Worm (Caenorhabditis elegans) whole organism, L3 larva: ENCODE data around the gene sra-38.

ENCODE experiments used
- R02D3.7 ChIP-seq: fragments of 150-350 bp; optimal IDR thresholded peaks from 2 replicates; lab custom pipeline; 2014; ENCODE audit warnings: missing biosample characterization, missing genetic modification characterization
- aly-2 ChIP-seq: fragments of 150-350 bp; optimal IDR thresholded peaks from 2 replicates; lab custom pipeline; 2014; ENCODE audit warnings: missing biosample characterization, missing genetic modification characterization
- ama-1 ChIP-seq: fragments of 150-350 bp; optimal IDR thresholded peaks from 2 replicates; lab custom pipeline; 2018
- ceh-16 ChIP-seq: sonication (generic microtip); optimal IDR thresholded peaks from 2 replicates; lab custom pipeline; 2017; ENCODE audit warnings: missing biosample characterization, missing genetic modification characterization
- ceh-28 ChIP-seq: fragments of 150-350 bp; optimal IDR thresholded peaks from 2 replicates; lab custom pipeline; 2014; ENCODE audit warnings: missing biosample characterization, missing genetic modification reagents, missing genetic modification characterization
- ceh-82 ChIP-seq: fragments of 150-350 bp; optimal IDR thresholded peaks from 2 replicates; lab custom pipeline; 2014; ENCODE audit warnings: missing biosample characterization, missing genetic modification characterization
- ceh-9 ChIP-seq: sonication (generic microtip); optimal IDR thresholded peaks from 2 replicates; lab custom pipeline; 2018; ENCODE audit warnings: missing biosample characterization, missing genetic modification characterization
- egl-5 ChIP-seq: fragments of 150-350 bp; optimal IDR thresholded peaks from 2 replicates; lab custom pipeline; 2017; ENCODE audit warnings: missing biosample characterization, missing genetic modification reagents, missing genetic modification characterization, inconsistent platforms
- elt-2 ChIP-seq: sonication (generic microtip); optimal IDR thresholded peaks from 2 replicates; lab custom pipeline; 2016; ENCODE audit warnings: missing genetic modification reagents, mild to moderate bottlenecking, missing genetic modification characterization, missing compliant biosample characterization
- elt-3 ChIP-seq, 3 experiments: fragments of 150-350 bp in 1 of 3; sonication (generic microtip) in 2 of 3; optimal IDR thresholded peaks; 2 replicates in 2 of 3; 4 replicates in 1 of 3; lab custom pipeline; 2014 to 2017; ENCODE audit warnings: missing biosample characterization in 3 of 3, missing genetic modification characterization in 3 of 3
- fkh-2 ChIP-seq: fragments of 150-350 bp; optimal IDR thresholded peaks from 2 replicates; lab custom pipeline; 2014; ENCODE audit warnings: missing biosample characterization, missing genetic modification reagents, missing genetic modification characterization
- fos-1 ChIP-seq: fragments of 150-350 bp; optimal IDR thresholded peaks from 2 replicates; lab custom pipeline; 2014; ENCODE audit warnings: missing biosample characterization, missing genetic modification characterization
- hmg-11 ChIP-seq: sonication (generic microtip); optimal IDR thresholded peaks from 2 replicates; lab custom pipeline; 2016; ENCODE audit warnings: missing genetic modification characterization, missing compliant biosample characterization
- jun-1 ChIP-seq: fragments of 150-350 bp; optimal IDR thresholded peaks from 2 replicates; lab custom pipeline; 2014; ENCODE audit warnings: missing biosample characterization, missing genetic modification reagents, missing genetic modification characterization
- lin-15B ChIP-seq: fragments of 150-350 bp; optimal IDR thresholded peaks from 2 replicates; lab custom pipeline; 2014; ENCODE audit warnings: missing biosample characterization, missing genetic modification characterization
- lsy-12 ChIP-seq: sonication (generic microtip); optimal IDR thresholded peaks from 2 replicates; lab custom pipeline; 2016; ENCODE audit warnings: mild to moderate bottlenecking, missing genetic modification characterization, missing compliant biosample characterization
- mdl-1 ChIP-seq: fragments of 150-350 bp; optimal IDR thresholded peaks from 2 replicates; lab custom pipeline; 2014; ENCODE audit warnings: missing biosample characterization, missing genetic modification characterization
- mml-1 ChIP-seq: fragments of 150-350 bp; sonication (generic microtip); optimal IDR thresholded peaks from 3 replicates; lab custom pipeline; 2014; ENCODE audit warnings: missing biosample characterization, missing genetic modification characterization
- nfya-1 ChIP-seq: sonication (generic microtip); optimal IDR thresholded peaks from 2 replicates; lab custom pipeline; 2017; ENCODE audit warnings: missing genetic modification characterization, mild to moderate bottlenecking, missing compliant biosample characterization, antibody characterized with exemption, moderate library complexity; ENCODE audit not compliant: insufficient read depth
- nhr-11 ChIP-seq: fragments of 150-350 bp; optimal IDR thresholded peaks from 2 replicates; lab custom pipeline; 2014; ENCODE audit warnings: missing biosample characterization, missing genetic modification characterization
- nhr-12 ChIP-seq: fragments of 150-350 bp; optimal IDR thresholded peaks from 2 replicates; lab custom pipeline; 2014; ENCODE audit warnings: missing biosample characterization, missing genetic modification characterization
- nhr-23 ChIP-seq: fragments of 150-350 bp; optimal IDR thresholded peaks from 2 replicates; lab custom pipeline; 2014; ENCODE audit warnings: missing biosample characterization, missing genetic modification reagents, missing genetic modification characterization
- nhr-237 ChIP-seq: fragments of 150-350 bp; optimal IDR thresholded peaks from 2 replicates; lab custom pipeline; 2014; ENCODE audit warnings: missing biosample characterization, missing genetic modification characterization
- nhr-25 ChIP-seq: sonication (generic microtip); optimal IDR thresholded peaks from 2 replicates; lab custom pipeline; 2017; ENCODE audit warnings: missing biosample characterization, missing genetic modification characterization
- nhr-43 ChIP-seq: sonication (generic microtip); optimal IDR thresholded peaks from 2 replicates; lab custom pipeline; 2016; ENCODE audit warnings: mild to moderate bottlenecking, missing genetic modification characterization, missing compliant biosample characterization; ENCODE audit not compliant: poor library complexity, severe bottlenecking
- nhr-67 ChIP-seq: fragments of 150-350 bp; optimal IDR thresholded peaks from 2 replicates; lab custom pipeline; 2014; ENCODE audit warnings: missing biosample characterization, missing genetic modification characterization
- nhr-76 ChIP-seq: fragments of 150-350 bp; sonication (generic microtip); optimal IDR thresholded peaks from 5 replicates; lab custom pipeline; 2014; ENCODE audit warnings: missing biosample characterization, missing genetic modification characterization
- nhr-77 ChIP-seq: fragments of 150-350 bp; optimal IDR thresholded peaks from 2 replicates; lab custom pipeline; 2014; ENCODE audit warnings: missing biosample characterization, missing genetic modification characterization
- pha-4 ChIP-seq: fragments of 150-350 bp; optimal IDR thresholded peaks from 2 replicates; lab custom pipeline; 2014; ENCODE audit warnings: missing biosample characterization, missing genetic modification reagents, missing genetic modification characterization
- pqm-1 ChIP-seq: fragments of 150-350 bp; optimal IDR thresholded peaks from 2 replicates; lab custom pipeline; 2017; ENCODE audit warnings: missing biosample characterization, missing genetic modification characterization, inconsistent platforms
- sea-2 ChIP-seq: fragments of 150-350 bp; sonication (generic microtip); optimal IDR thresholded peaks from 4 replicates; lab custom pipeline; 2014; ENCODE audit warnings: missing biosample characterization, missing genetic modification reagents, missing genetic modification characterization
- skn-1 ChIP-seq: fragments of 150-350 bp; optimal IDR thresholded peaks from 2 replicates; lab custom pipeline; 2014; ENCODE audit warnings: missing biosample characterization, missing genetic modification characterization
- unc-39 ChIP-seq: sonication (generic microtip); optimal IDR thresholded peaks from 4 replicates; lab custom pipeline; 2017; ENCODE audit warnings: missing biosample characterization, missing genetic modification characterization
- unc-62 ChIP-seq: fragments of 150-350 bp; sonication (generic microtip); optimal IDR thresholded peaks from 4 replicates; lab custom pipeline; 2014; ENCODE audit warnings: missing biosample characterization, missing genetic modification reagents, missing genetic modification characterization
- zag-1 ChIP-seq: fragments of 150-350 bp; optimal IDR thresholded peaks from 2 replicates; lab custom pipeline; 2014; ENCODE audit warnings: missing biosample characterization, missing genetic modification characterization
- ztf-11 ChIP-seq: fragments of 150-350 bp; optimal IDR thresholded peaks from 2 replicates; lab custom pipeline; 2014; ENCODE audit warnings: missing biosample characterization, missing genetic modification characterization

sra-38 gene

ce11 chrX:13917121-13917755, 17.3 kb upstream of the sra-38 start, which contains the start of gene ekl-5 (continued):
- TF ChIP-seq fkh-2 (tag; lab: Kevin White, UChicago) (no peak), ceh-9 (tag; lab: Kevin White, UChicago) (no peak), R02D3.7 (peak; percentile 16), unc-62 (GFP tag; lab: Kevin White, UChicago) (no peak), ceh-28 (tag; lab: Kevin White, UChicago) (peak; percentile 85), ceh-82 (tag; lab: Kevin White, UChicago) (no peak), nhr-77 (tag; lab: Kevin White, UChicago) (no peak), zag-1 (tag; lab: Kevin White, UChicago) (no peak), ceh-16 (tag; lab: Kevin White, UChicago) (no peak), ama-1 (lab: Kevin White, UChicago) (no peak), ztf-11 (tag; lab: Kevin White, UChicago) (no peak), unc-39 (tag; lab: Kevin White, UChicago) (no peak), mml-1 (tag; lab: Kevin White, UChicago) (no peak), nhr-12 (tag; lab: Kevin White, UChicago) (no peak), mdl-1 (no peak), fos-1 (no peak), elt-2 (peak; percentile 54)

ce11 chrX:13914289-13914688, 14.3 kb upstream of the sra-38 start, which contains the start of gene Y26E6A.2:
Gene Y26E6A.2, minus strand, starts transcription at chrX:13914389.
- peak; percentile 35 for TF ChIP-seq hmg-11 (tag; lab: Kevin White, UChicago)
- no peak for TF ChIP-seq nhr-11 (tag; lab: Kevin White, UChicago)
- TF ChIP-seq ceh-82 (tag; lab: Kevin White, UChicago): no peak
- TF ChIP-seq nhr-43 (tag; lab: Kevin White, UChicago): no peak
- no peak for TF ChIP-seq mdl-1

- TF ChIP-seq aly-2 (tag; lab: Kevin White, UChicago) (no peak), mdl-1 (no peak), nhr-76 (no peak), ama-1 (lab: Kevin White, UChicago) (no peak), egl-5 (tag; lab: Kevin White, UChicago) (no peak), nfya-1 (tag; lab: Kevin White, UChicago) (peak; percentile 11)
- TF ChIP-seq, all 47 proteins: peak for 1
Observed at ce11 chrX:13913641-13914040, 13.7 kb upstream of the sra-38 start.

- TF ChIP-seq nhr-12 (tag; lab: Kevin White, UChicago) (no peak), nhr-237 (tag; lab: Kevin White, UChicago) (no peak), ztf-11 (tag; lab: Kevin White, UChicago) (no peak)
- TF ChIP-seq, all 47 proteins: peak for 0
Observed at ce11 chrX:13909850-13910249, 9.9 kb upstream of the sra-38 start, which contains the start of gene Y26E6A.3. Gene Y26E6A.3, minus strand, starts transcription at chrX:13909950.

- no peak for TF ChIP-seq nhr-23 (tag; lab: Kevin White, UChicago)
- no peak for TF ChIP-seq ceh-82 (tag; lab: Kevin White, UChicago)
- no peak for TF ChIP-seq nhr-67 (tag; lab: Kevin White, UChicago)
- no peak for TF ChIP-seq fkh-2 (tag; lab: Kevin White, UChicago)
- no peak for TF ChIP-seq ztf-11 (tag; lab: Kevin White, UChicago)
- TF ChIP-seq lin-15B: no peak
- TF ChIP-seq nfya-1 (tag; lab: Kevin White, UChicago): no peak
- TF ChIP-seq skn-1 (tag; lab: Kevin White, UChicago): no peak
- no peak for TF ChIP-seq mdl-1
- no peak for TF ChIP-seq lsy-12
- TF ChIP-seq, all 47 proteins: peak for 0
Observed at ce11 chrX:13903769-13904168, 3.8 kb upstream of the sra-38 start.

DNA sequence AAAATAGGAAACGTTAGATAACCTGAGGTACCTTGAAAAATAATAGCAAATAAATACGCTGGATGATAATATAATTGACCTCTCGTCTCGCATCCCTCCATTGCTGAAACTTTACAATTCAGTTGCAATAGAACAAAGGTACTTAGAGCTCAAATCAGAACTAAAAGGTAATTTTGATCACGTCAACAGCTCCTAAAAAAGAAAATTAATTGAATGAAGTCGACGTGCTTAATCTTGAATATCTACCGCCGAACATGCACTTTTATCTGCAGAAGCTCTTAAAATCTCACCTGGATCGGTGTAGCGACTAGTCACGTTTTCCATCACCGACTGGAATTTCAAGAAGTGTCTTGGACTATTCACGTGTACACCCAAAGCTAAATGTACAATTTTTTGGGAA, 3.4 kb upstream of the sra-38 start, which contains the start of gene sra-39:
sra-39 (minus strand) TSS at position 101 of the 400 bp plus-strand sequence.
- TF ChIP-seq elt-3 (tag; optimal IDR thresholded peaks at IDR 0.05; lab: Kevin White, UChicago) (no peak), pqm-1 (tag; lab: Kevin White, UChicago) (no peak), nhr-43 (tag; lab: Kevin White, UChicago) (no peak), nhr-25 (tag; lab: Kevin White, UChicago) (no peak), unc-39 (tag; lab: Kevin White, UChicago) (no peak), zag-1 (tag; lab: Kevin White, UChicago) (no peak), mdl-1 (no peak), mml-1 (tag; lab: Kevin White, UChicago) (no peak), lin-15B (no peak), R02D3.7 (no peak), pha-4 (tag; lab: Kevin White, UChicago) (no peak), lsy-12 (no peak), ztf-11 (tag; lab: Kevin White, UChicago) (no peak), sea-2 (GFP tag; lab: Kevin White, UChicago) (no peak), jun-1 (no peak)
